Fruit fly (Drosophila melanogaster): Measurements from ENCODE around the gene Cpr72Ea.

Cpr72Ea gene

DNA sequence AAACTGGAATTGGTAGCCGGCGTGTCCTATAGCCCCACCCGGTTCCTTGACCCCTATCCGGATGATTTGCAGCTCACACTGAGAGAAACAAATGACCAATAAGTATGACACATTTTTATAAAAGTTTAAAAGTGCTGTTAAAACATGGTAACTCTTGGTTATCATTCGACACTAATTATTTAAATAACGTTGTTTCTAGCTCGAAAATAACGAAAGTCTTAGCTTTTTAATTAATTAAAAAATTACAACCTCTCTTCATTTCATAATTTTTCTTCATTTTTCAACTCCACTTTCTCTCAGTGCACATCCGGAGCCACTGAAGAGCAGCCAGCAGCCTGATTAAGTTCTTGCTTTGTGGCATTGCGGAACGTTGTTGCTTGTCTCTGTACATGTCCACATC lies 1.8 kb downstream of the Cpr72Ea start (continued):
- TF ChIP-seq gro (GFP tag; optimal IDR thresholded peaks at IDR 0.05) (no peak), CG6765 (GFP tag; optimal IDR thresholded peaks at IDR 0.05) (no peak), CG11560 (tag; IDR thresholded peaks at IDR 0.05) (no peak), dimm (GFP tag; IDR thresholded peaks at IDR 0.05) (no peak), CG9797 (GFP tag; optimal IDR thresholded peaks at IDR 0.05) (no peak), fd96Cb (tag; optimal IDR thresholded peaks at IDR 0.05) (peak; percentile 13), sima (GFP tag; optimal IDR thresholded peaks at IDR 0.05) (no peak), Max (GFP tag; optimal IDR thresholded peaks at IDR 0.05) (no peak), Spps (tag; optimal IDR thresholded peaks at IDR 0.05) (no peak), CG43689 (GFP tag; IDR thresholded peaks at IDR 0.05) (no peak), croc (GFP tag; conservative IDR thresholded peaks at IDR 0.05) (no peak), Med (GFP tag) (peak; percentile 44), CG3407 (GFP tag; optimal IDR thresholded peaks at IDR 0.05) (no peak), CG2202 (tag; optimal IDR thresholded peaks at IDR 0.05) (no peak), Optix (GFP tag; IDR thresholded peaks at IDR 0.05) (no peak), CG11085 (GFP tag; IDR thresholded peaks at IDR 0.05) (no peak), sug (tag; optimal IDR thresholded peaks at IDR 0.05) (no peak), CG7839 (tag; optimal IDR thresholded peaks at IDR 0.05) (peak; percentile 8), CG11456 (GFP tag; IDR thresholded peaks at IDR 0.05) (no peak), Camta (GFP tag; optimal IDR thresholded peaks at IDR 0.05) (no peak), sens (GFP tag) (peak; percentile 75), Blimp-1 (GFP tag; optimal IDR thresholded peaks at IDR 0.05) (peak; percentile 30), rib (GFP tag; IDR thresholded peaks at IDR 0.05) (no peak), Ada2b (GFP tag; IDR thresholded peaks at IDR 0.05) (no peak), schlank (tag; optimal IDR thresholded peaks at IDR 0.05) (no peak), CG7372 (GFP tag; IDR thresholded peaks at IDR 0.05) (no peak), ab (GFP tag; optimal IDR thresholded peaks at IDR 0.05) (no peak), Vsx1 (GFP tag; optimal IDR thresholded peaks at IDR 0.05) (no peak), Stat92E (GFP tag; optimal IDR thresholded peaks at IDR 0.05) (no peak), CG17829 (tag; optimal IDR thresholded peaks at IDR 0.05) (no peak), emc (GFP tag; optimal IDR thresholded peaks at IDR 0.05) (no peak), Lim3 (GFP tag; IDR thresholded peaks at IDR 0.05) (no peak), Sox100B (GFP tag; optimal IDR thresholded peaks at IDR 0.05) (peak; percentile 6), eve (GFP tag; optimal IDR thresholded peaks at IDR 0.05) (no peak), eyg (GFP tag; optimal IDR thresholded peaks at IDR 0.05) (no peak), H2.0 (GFP tag; IDR thresholded peaks at IDR 0.05) (no peak), sc (optimal IDR thresholded peaks at IDR 0.05) (no peak), sc (GFP tag; optimal IDR thresholded peaks at IDR 0.05) (no peak), so (GFP tag; IDR thresholded peaks at IDR 0.05) (no peak), grau (tag; optimal IDR thresholded peaks at IDR 0.05) (peak; percentile 5), CG1603 (tag; optimal IDR thresholded peaks at IDR 0.05) (no peak), NK7.1 (GFP tag; optimal IDR thresholded peaks at IDR 0.05) (no peak), nerfin-1 (tag; optimal IDR thresholded peaks at IDR 0.05) (no peak), E2f1 (GFP tag; IDR thresholded peaks at IDR 0.05) (no peak), nom (GFP tag; optimal IDR thresholded peaks at IDR 0.05) (peak; percentile 89), CG17912 (GFP tag; optimal IDR thresholded peaks at IDR 0.05) (no peak), CG4424 (GFP tag; optimal IDR thresholded peaks at IDR 0.05) (peak; percentile 9), tap (tag; optimal IDR thresholded peaks at IDR 0.05) (no peak), CG13775 (GFP tag; optimal IDR thresholded peaks at IDR 0.05) (no peak), jing (GFP tag; optimal IDR thresholded peaks at IDR 0.05) (no peak), CG2712 (tag; optimal IDR thresholded peaks at IDR 0.05) (no peak), Atf3 (GFP tag; optimal IDR thresholded peaks at IDR 0.05) (no peak), Sox102F (GFP tag; optimal IDR thresholded peaks at IDR 0.05) (no peak)
